Fruit fly (Drosophila melanogaster): ENCODE measurements around the gene Acbp5.

dm6 chr3L:8755689-8756088, 32.7 kb downstream of the Acbp5 start, which contains the start of gene CG6576:
- TF ChIP-seq CG3032 (tag; optimal IDR thresholded peaks at IDR 0.05) (no peak), dsx (GFP tag; optimal IDR thresholded peaks at IDR 0.05; ENCODE audit: poor library complexity, severe bottlenecking) (no peak), CG6792 (GFP tag; optimal IDR thresholded peaks at IDR 0.05) (no peak), Sox102F (GFP tag; optimal IDR thresholded peaks at IDR 0.05) (no peak)

All from whole organism, prepupa.